Worm (Caenorhabditis elegans) whole organism, late embryonic: Measurements from ENCODE around the gene F01G4.6.

Experiments used
- F13H6.1 ChIP-seq: sonication (generic microtip); optimal IDR thresholded peaks from 2 replicates; lab custom pipeline; 2016; ENCODE audit warnings: missing genetic modification characterization, missing compliant biosample characterization
- fkh-10 ChIP-seq: fragments of 150-350 bp; optimal IDR thresholded peaks from 2 replicates; lab custom pipeline; 2014; ENCODE audit warnings: missing biosample characterization, missing genetic modification reagents, missing genetic modification characterization
- lim-6 ChIP-seq: sonication (generic microtip); optimal IDR thresholded peaks from 2 replicates; lab custom pipeline; 2016; ENCODE audit warnings: missing genetic modification characterization, missing compliant biosample characterization
- nhr-11 ChIP-seq: fragments of 150-350 bp; optimal IDR thresholded peaks from 2 replicates; lab custom pipeline; 2014; ENCODE audit warnings: missing biosample characterization, missing genetic modification characterization

DNA sequence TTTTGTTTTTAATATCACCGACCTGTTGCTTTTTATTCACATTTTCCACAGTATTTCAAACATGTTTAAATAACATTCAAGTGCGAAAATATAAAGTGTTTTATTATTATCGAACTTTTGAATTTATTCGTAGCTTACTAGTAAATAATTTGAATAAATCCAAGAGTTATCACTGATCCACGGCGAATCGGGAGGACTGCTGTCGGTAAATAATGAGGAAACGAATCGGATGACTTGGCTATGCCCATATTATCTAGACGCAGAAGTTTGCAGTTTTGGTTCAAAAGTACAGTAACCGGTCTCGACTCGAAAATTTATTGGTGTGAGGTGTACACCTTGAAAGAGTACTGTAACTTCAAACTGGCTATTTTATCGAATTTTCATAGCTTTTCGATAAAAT lies 7.2 kb upstream of the F01G4.6 start:
- TF ChIP-seq F13H6.1 (tag; lab: Kevin White, UChicago) (no peak), nhr-11 (no peak), fkh-10 (GFP tag; lab: Kevin White, UChicago) (no peak), lim-6 (tag; lab: Kevin White, UChicago) (no peak)
